Fruit fly (Drosophila melanogaster): ENCODE data around the gene CG5111.

Gene CG5111

DNA sequence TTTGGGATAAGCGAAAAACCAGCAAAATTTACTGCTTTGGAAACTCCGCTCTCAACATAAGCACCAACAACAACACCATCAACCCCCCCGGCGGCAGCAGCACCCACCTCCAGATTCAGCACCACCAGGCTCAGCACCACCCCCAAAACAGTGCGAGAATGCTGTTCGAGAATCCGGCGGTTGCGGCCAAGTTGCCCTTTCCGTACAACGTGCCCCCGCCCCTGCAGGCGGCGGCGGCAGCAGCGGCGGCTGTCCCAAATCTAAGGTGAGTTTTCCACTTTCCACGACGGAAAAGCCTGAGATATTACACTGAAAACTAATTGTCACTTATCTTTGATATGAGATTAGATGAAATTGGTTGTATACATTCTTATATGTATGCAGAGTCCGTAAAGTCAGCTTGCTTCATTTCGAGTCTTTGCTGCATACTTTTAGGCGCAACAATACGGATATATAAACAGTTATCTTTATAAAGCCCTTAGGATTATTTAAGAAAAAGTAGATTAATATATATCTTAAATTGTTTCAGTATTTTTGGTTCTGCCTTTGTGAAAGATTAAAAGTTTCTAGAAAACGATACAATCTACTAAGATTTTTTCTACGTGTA, 13.5 kb downstream of the CG5111 start (continued):
- TF ChIP-seq dm (GFP tag; optimal IDR thresholded peaks at IDR 0.05) (no peak), sob (GFP tag; IDR thresholded peaks at IDR 0.05) (0 out of 2 replicates have a peak, but pooled peaks have one; percentile 27), CG3281 (GFP tag; optimal IDR thresholded peaks at IDR 0.05) (no peak), CG17612 (GFP tag; IDR thresholded peaks at IDR 0.05) (no peak), Bdp1 (GFP tag; optimal IDR thresholded peaks at IDR 0.05) (no peak), CG30403 (GFP tag; optimal IDR thresholded peaks at IDR 0.05) (peak; percentile 44), kni (GFP tag; optimal IDR thresholded peaks at IDR 0.05) (no peak), bowl (GFP tag; IDR thresholded peaks at IDR 0.05) (no peak), CG11504 (tag; optimal IDR thresholded peaks at IDR 0.05) (peak; percentile 63), repo (GFP tag; optimal IDR thresholded peaks at IDR 0.05) (no peak), ro (GFP tag; IDR thresholded peaks at IDR 0.05) (no peak), CG10979 (tag; optimal IDR thresholded peaks at IDR 0.05) (peak; percentile 46), CG8281 (tag; optimal IDR thresholded peaks at IDR 0.05) (no peak), Ets65A (GFP tag) (peak; percentile 71), CG2129 (GFP tag; IDR thresholded peaks at IDR 0.05; ENCODE audit: partially characterized antibody) (no peak), CG32772 (GFP tag; IDR thresholded peaks at IDR 0.05) (no peak), CG8290 (GFP tag; optimal IDR thresholded peaks at IDR 0.05) (peak; percentile 11), CG8290 (tag; optimal IDR thresholded peaks at IDR 0.05) (peak; percentile 22 to 65), CG12391 (tag; optimal IDR thresholded peaks at IDR 0.05) (peak; percentile 23), Gug (GFP tag; IDR thresholded peaks at IDR 0.05) (no peak), onecut (GFP tag; IDR thresholded peaks at IDR 0.05) (no peak), grau (tag; optimal IDR thresholded peaks at IDR 0.05) (peak; percentile 44), lola (GFP tag; optimal IDR thresholded peaks at IDR 0.05) (peak in 1 of 3 experiments; percentile 17), hbn (GFP tag; IDR thresholded peaks at IDR 0.05; ENCODE audit: partially characterized antibody) (no peak), Ptx1 (GFP tag; IDR thresholded peaks at IDR 0.05) (0 out of 2 replicates have a peak, but pooled peaks have one; percentile 7), CG18764 (GFP tag; optimal IDR thresholded peaks at IDR 0.05) (no peak), cwo (GFP tag; optimal IDR thresholded peaks at IDR 0.05) (peak; percentile 5), Doc2 (GFP tag; IDR thresholded peaks at IDR 0.05) (no peak), CG13424 (tag; optimal IDR thresholded peaks at IDR 0.05) (peak; percentile 25), pb (GFP tag; optimal IDR thresholded peaks at IDR 0.05) (no peak), CG11723 (GFP tag; optimal IDR thresholded peaks at IDR 0.05) (peak; percentile 24), Chrac-16 (GFP tag; optimal IDR thresholded peaks at IDR 0.05) (peak; percentile 8), CG34422 (GFP tag; IDR thresholded peaks at IDR 0.05) (no peak), gfzf (GFP tag; optimal IDR thresholded peaks at IDR 0.05) (no peak), nmo (GFP tag; optimal IDR thresholded peaks at IDR 0.05) (peak; percentile 55), CG8478 (optimal IDR thresholded peaks at IDR 0.05) (no peak), zen (tag; optimal IDR thresholded peaks at IDR 0.05) (no peak), Pdp1 (GFP tag; optimal IDR thresholded peaks at IDR 0.05) (no peak), al (GFP tag; IDR thresholded peaks at IDR 0.05) (no peak), CG14710 (tag; optimal IDR thresholded peaks at IDR 0.05) (peak; percentile 18), Rfx (GFP tag; IDR thresholded peaks at IDR 0.05) (0 out of 2 replicates have a peak, but pooled peaks have one; percentile 10), sisA (GFP tag; IDR thresholded peaks at IDR 0.05) (no peak), mirr (GFP tag; optimal IDR thresholded peaks at IDR 0.05) (no peak), gcm2 (GFP tag; optimal IDR thresholded peaks at IDR 0.05) (no peak), CG8924 (tag; optimal IDR thresholded peaks at IDR 0.05) (no peak), CG32767 (GFP tag; IDR thresholded peaks at IDR 0.05) (no peak), Lim3 (GFP tag; IDR thresholded peaks at IDR 0.05) (no peak), dmrt99B (tag; optimal IDR thresholded peaks at IDR 0.05) (peak; percentile 47), sug (tag; optimal IDR thresholded peaks at IDR 0.05) (no peak), CG9727 (GFP tag; optimal IDR thresholded peaks at IDR 0.05) (peak; percentile 7), ERR (GFP tag; optimal IDR thresholded peaks at IDR 0.05) (no peak)

Measured in whole organism, embryonic.